Fruit fly (Drosophila melanogaster) whole organism, embryonic: ENCODE measurements around the gene CG34248.

Source experiments
- Deaf1 ChIP-seq: fragments of 200-800 bp; optimal IDR thresholded peaks from 3 replicates; lab custom pipeline; 2019; ENCODE audit warnings: missing biosample characterization, mild to moderate bottlenecking, missing genetic modification characterization, moderate library complexity
- Hr78 ChIP-seq, 2 experiments: fragments of 200-800 bp in 1 of 2; fragments of >200 bp in 1 of 2; sonication (Bioruptor generic) in 1 of 2; optimal IDR thresholded peaks; 2 replicates each; lab custom pipeline; 2017 to 2019; ENCODE audit warnings: missing biosample characterization in 2 of 2, missing genetic modification characterization in 2 of 2, mild to moderate bottlenecking in 1 of 2, moderate library complexity in 1 of 2
- Xrp1 ChIP-seq: fragments of 200-800 bp; sonication (Bioruptor generic); IDR thresholded peaks from 2 replicates; pipeline ENCODE4 v1.3.6; 2022; ENCODE audit warnings: missing biosample characterization, missing genetic modification characterization
- nau ChIP-seq: fragments of 200-800 bp; sonication (Bioruptor generic); optimal IDR thresholded peaks from 3 replicates; lab custom pipeline; 2017; ENCODE audit warnings: missing biosample characterization, mild to moderate bottlenecking, missing genetic modification characterization, missing genetic modification reagents

DNA sequence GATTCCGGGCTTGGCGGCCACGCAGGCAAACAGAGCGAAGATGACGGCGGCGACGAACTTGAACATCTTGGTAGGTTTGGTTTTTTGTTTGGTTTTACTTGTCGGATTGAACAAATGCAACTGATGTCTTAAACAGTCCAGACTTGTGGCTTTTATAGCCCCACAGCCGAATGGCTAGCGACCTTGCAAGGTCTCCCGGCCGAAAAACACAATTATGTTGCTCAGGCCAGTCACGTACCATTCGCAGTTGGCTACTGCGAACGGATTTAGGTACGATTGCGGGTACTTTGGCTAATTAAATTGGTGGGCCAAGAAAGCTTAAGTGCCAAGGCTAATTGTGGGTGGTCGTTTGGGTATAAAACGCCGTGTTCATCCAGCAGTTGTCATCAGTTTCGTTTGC, 5.7 kb downstream of the CG34248 start, which contains the start of the genes CG13051 and CG13069:
- TF ChIP-seq Xrp1 (GFP tag; lab: Robert Waterston, UW) (no peak), Deaf1 (no peak), Hr78 (GFP tag; optimal IDR thresholded peaks at IDR 0.05; lab: Kevin White, UChicago) (no peak), nau (GFP tag; lab: Kevin White, UChicago) (no peak)
